Worm (Caenorhabditis elegans): Measurements from ENCODE around the gene dmd-4.
A peak's percentile ranks its signal among the peaks of the same experiment; 100 is the strongest.

ce11 chrX:14808796-14809195 lies 52.9 kb downstream of the dmd-4 start:
- TF ChIP-seq ama-1 (optimal IDR thresholded peaks at IDR 0.05): peak; percentile 68
- no peak for TF ChIP-seq unc-62 (GFP tag; optimal IDR thresholded peaks at IDR 0.05)
- TF ChIP-seq nhr-12 (tag; optimal IDR thresholded peaks at IDR 0.05): no peak
- TF ChIP-seq nhr-76 (tag; optimal IDR thresholded peaks at IDR 0.05): no peak
- no peak for TF ChIP-seq nhr-67 (tag; optimal IDR thresholded peaks at IDR 0.05)
- no peak for TF ChIP-seq nhr-77 (tag; optimal IDR thresholded peaks at IDR 0.05)
- no peak for TF ChIP-seq pqm-1 (tag; optimal IDR thresholded peaks at IDR 0.05)
